Worm (Caenorhabditis elegans) whole organism, young adult: ENCODE measurements around the gene rsp-6.

Source experiments
- D2030.7 ChIP-seq: fragments of 200-800 bp; sonication (Bioruptor generic); IDR thresholded peaks from 2 replicates; pipeline ENCODE4 v1.3.6; 2022; ENCODE audit warnings: missing genetic modification reagents, missing genetic modification characterization, missing compliant biosample characterization
- F10E7.11 ChIP-seq: sonication (generic microtip); optimal IDR thresholded peaks from 2 replicates; lab custom pipeline; 2017; ENCODE audit warnings: mild to moderate bottlenecking, missing genetic modification characterization, moderate library complexity, missing compliant biosample characterization
- F49E8.2 ChIP-seq: sonication (generic microtip); optimal IDR thresholded peaks from 3 replicates; lab custom pipeline; 2017; ENCODE audit warnings: missing genetic modification characterization, mild to moderate bottlenecking, missing compliant biosample characterization, antibody characterized with exemption, moderate library complexity; ENCODE audit not compliant: insufficient read depth
- Y56A3A.18 ChIP-seq: fragments of 200-800 bp; sonication (Bioruptor generic); IDR thresholded peaks from 2 replicates; pipeline ENCODE4 v1.3.6; 2022; ENCODE audit warnings: missing genetic modification reagents, missing genetic modification characterization, missing compliant biosample characterization
- aptf-3 ChIP-seq: fragments of 200-800 bp; sonication (Bioruptor generic); IDR thresholded peaks from 2 replicates; pipeline ENCODE4 v1.3.6; 2022; ENCODE audit warnings: missing genetic modification characterization, missing compliant biosample characterization
- dox-1 ChIP-seq: fragments of 200-800 bp; sonication (Bioruptor generic); IDR thresholded peaks from 2 replicates; pipeline ENCODE4 v1.3.6; 2022; ENCODE audit warnings: missing genetic modification reagents, missing genetic modification characterization, missing compliant biosample characterization
- ets-4 ChIP-seq: fragments of 200-800 bp; sonication (Bioruptor generic); optimal IDR thresholded peaks from 2 replicates; lab custom pipeline; 2018; ENCODE audit warnings: mild to moderate bottlenecking, missing genetic modification characterization, missing compliant biosample characterization
- nhr-80 ChIP-seq: sonication (generic microtip); optimal IDR thresholded peaks from 2 replicates; lab custom pipeline; 2016; ENCODE audit warnings: missing genetic modification characterization, missing compliant biosample characterization
- pha-4 ChIP-seq: fragments of 150-350 bp; sonication (generic microtip); optimal IDR thresholded peaks from 2 replicates; lab custom pipeline; 2014; ENCODE audit warnings: missing biosample characterization, missing genetic modification reagents, missing genetic modification characterization
- rec-8 ChIP-seq, 2 experiments: sonication (generic microtip); optimal IDR thresholded peaks; 2 replicates each; lab custom pipeline; 2016; ENCODE audit warnings: mild to moderate bottlenecking in 2 of 2, missing genetic modification characterization in 2 of 2, missing genetic modification reagents in 2 of 2, missing genotype in 2 of 2, missing biosample characterization in 1 of 2, missing compliant biosample characterization in 1 of 2, moderate library complexity in 1 of 2
- sea-2 ChIP-seq: fragments of 200-800 bp; sonication (Bioruptor generic); IDR thresholded peaks from 2 replicates; pipeline ENCODE4 v1.3.6; 2022; ENCODE audit warnings: missing genetic modification characterization, missing compliant biosample characterization
- snpc-4 ChIP-seq, 5 experiments: fragments of 150-350 bp in 1 of 5; sonication (generic microtip) in 4 of 5; optimal IDR thresholded peaks; 2 replicates each; lab custom pipeline; 2014 to 2018; ENCODE audit warnings: missing genetic modification characterization in 5 of 5, missing biosample characterization in 3 of 5, antibody characterized with exemption in 2 of 5, mild to moderate bottlenecking in 2 of 5, missing compliant biosample characterization in 2 of 5, missing genotype in 2 of 5, moderate library complexity in 2 of 5, missing genetic modification reagents in 1 of 5

ce11 chrIV:7836491-7836890 lies 45.5 kb upstream of the rsp-6 start:
- TF ChIP-seq nhr-80 (tag; lab: Kevin White, UChicago) (no peak), pha-4 (tag; lab: Kevin White, UChicago) (no peak), rec-8 (tag; optimal IDR thresholded peaks at IDR 0.05; lab: Kevin White, UChicago) (no peak), snpc-4 (GFP tag; optimal IDR thresholded peaks at IDR 0.05; lab: Kevin White, UChicago) (no peak), snpc-4 (tag; optimal IDR thresholded peaks at IDR 0.05; lab: Kevin White, UChicago) (no peak), Y56A3A.18 (no peak), sea-2 (GFP tag; lab: Robert Waterston, UW) (no peak), dox-1 (GFP tag; lab: Robert Waterston, UW) (no peak), D2030.7 (GFP tag; lab: Robert Waterston, UW) (no peak), F10E7.11 (no peak), F49E8.2 (tag; lab: Kevin White, UChicago) (no peak), aptf-3 (GFP tag; lab: Robert Waterston, UW) (no peak), ets-4 (GFP tag; lab: Kevin White, UChicago) (no peak)
